Worm (Caenorhabditis elegans) whole organism, L4 larva: ENCODE results near the gene abhd-14.

ENCODE experiments used
- ceh-82 ChIP-seq: sonication (generic microtip); optimal IDR thresholded peaks from 2 replicates; lab custom pipeline; 2017; ENCODE audit warnings: missing biosample characterization, missing genetic modification characterization
- ces-1 ChIP-seq: fragments of 150-350 bp; sonication (generic microtip); optimal IDR thresholded peaks from 4 replicates; lab custom pipeline; 2014; ENCODE audit warnings: missing biosample characterization, missing genetic modification reagents, missing genetic modification characterization
- mxl-2 ChIP-seq: fragments of 200-800 bp; sonication (Bioruptor generic); conservative IDR thresholded peaks from 2 replicates; pipeline ENCODE4 v1.3.6; 2022; ENCODE audit warnings: missing genetic modification reagents, missing genetic modification characterization, missing compliant biosample characterization
- nhr-25 ChIP-seq: sonication (generic microtip); optimal IDR thresholded peaks from 2 replicates; lab custom pipeline; 2017; ENCODE audit warnings: missing genetic modification characterization, mild to moderate bottlenecking, missing compliant biosample characterization, antibody characterized with exemption, moderate library complexity, borderline replicate concordance; ENCODE audit not compliant: insufficient read depth
- nhr-76 ChIP-seq: fragments of 150-350 bp; optimal IDR thresholded peaks from 2 replicates; lab custom pipeline; 2014; ENCODE audit warnings: missing biosample characterization, missing genetic modification characterization
- unc-39 ChIP-seq: sonication (generic microtip); optimal IDR thresholded peaks from 2 replicates; lab custom pipeline; 2017; ENCODE audit warnings: missing biosample characterization, missing genetic modification characterization

- TF ChIP-seq ces-1 (GFP tag; lab: Kevin White, UChicago): no peak
- TF ChIP-seq mxl-2 (GFP tag; lab: Robert Waterston, UW): no peak
- no peak for TF ChIP-seq ceh-82 (tag; lab: Kevin White, UChicago)
- no peak for TF ChIP-seq unc-39 (tag; lab: Kevin White, UChicago)
- TF ChIP-seq nhr-25 (tag; lab: Kevin White, UChicago): no peak
- no peak for TF ChIP-seq nhr-76
Observed at ce11 chrIV:1046996-1047395, 17.2 kb upstream of the abhd-14 start.
